Worm (Caenorhabditis elegans) whole organism, L2 larva: ENCODE data around the gene ZK1058.9.

Source experiments
- C34F6.9 ChIP-seq: fragments of 150-350 bp; optimal IDR thresholded peaks from 2 replicates; lab custom pipeline; 2014; ENCODE audit warnings: missing biosample characterization, missing genetic modification characterization
- F13H6.1 ChIP-seq: sonication (generic microtip); optimal IDR thresholded peaks from 2 replicates; lab custom pipeline; 2016; ENCODE audit warnings: missing genetic modification characterization, missing compliant biosample characterization
- R02D3.7 ChIP-seq: fragments of 150-350 bp; optimal IDR thresholded peaks from 2 replicates; lab custom pipeline; 2014; ENCODE audit warnings: missing biosample characterization, missing genetic modification characterization
- ZK546.5 ChIP-seq: sonication (generic microtip); optimal IDR thresholded peaks from 2 replicates; lab custom pipeline; 2017; ENCODE audit warnings: missing biosample characterization, missing genetic modification characterization
- alr-1 ChIP-seq: fragments of 150-350 bp; optimal IDR thresholded peaks from 2 replicates; lab custom pipeline; 2014; ENCODE audit warnings: missing biosample characterization, missing genetic modification characterization
- aly-2 ChIP-seq: fragments of 150-350 bp; optimal IDR thresholded peaks from 2 replicates; lab custom pipeline; 2014; ENCODE audit warnings: missing biosample characterization, missing genetic modification characterization
- ama-1 ChIP-seq: fragments of 150-350 bp; optimal IDR thresholded peaks from 2 replicates; lab custom pipeline; 2018; ENCODE audit warnings: inconsistent platforms
- blmp-1 ChIP-seq: sonication (generic microtip); optimal IDR thresholded peaks from 2 replicates; lab custom pipeline; 2017; ENCODE audit warnings: missing genetic modification characterization, mild to moderate bottlenecking, missing compliant biosample characterization, antibody characterized with exemption, moderate library complexity; ENCODE audit not compliant: insufficient read depth
- ceh-16 ChIP-seq: fragments of 150-350 bp; optimal IDR thresholded peaks from 2 replicates; lab custom pipeline; 2014; ENCODE audit warnings: missing biosample characterization, missing genetic modification characterization
- ceh-82 ChIP-seq: fragments of 150-350 bp; optimal IDR thresholded peaks from 2 replicates; lab custom pipeline; 2014; ENCODE audit warnings: missing biosample characterization, missing genetic modification characterization
- crh-2 ChIP-seq: sonication (generic microtip); optimal IDR thresholded peaks from 2 replicates; lab custom pipeline; 2017; ENCODE audit warnings: missing biosample characterization, missing genetic modification characterization
- dmd-4 ChIP-seq: sonication (generic microtip); optimal IDR thresholded peaks from 2 replicates; lab custom pipeline; 2017; ENCODE audit warnings: missing biosample characterization, missing genetic modification characterization
- egl-27 ChIP-seq: sonication (generic microtip); optimal IDR thresholded peaks from 3 replicates; lab custom pipeline; 2017; ENCODE audit warnings: missing biosample characterization, missing genetic modification reagents, missing genetic modification characterization
- elt-1 ChIP-seq: fragments of 150-350 bp; optimal IDR thresholded peaks from 2 replicates; lab custom pipeline; 2014; ENCODE audit warnings: missing biosample characterization, missing genetic modification characterization
- fos-1 ChIP-seq: fragments of 150-350 bp; optimal IDR thresholded peaks from 2 replicates; lab custom pipeline; 2014; ENCODE audit warnings: missing biosample characterization, missing genetic modification characterization
- gmeb-1 ChIP-seq: fragments of 150-350 bp; optimal IDR thresholded peaks from 2 replicates; lab custom pipeline; 2014; ENCODE audit warnings: missing biosample characterization, missing genetic modification characterization
- mab-5 ChIP-seq: fragments of 150-350 bp; optimal IDR thresholded peaks from 2 replicates; lab custom pipeline; 2014; ENCODE audit warnings: missing biosample characterization, missing genetic modification characterization
- nhr-10 ChIP-seq: sonication (generic microtip); optimal IDR thresholded peaks from 2 replicates; lab custom pipeline; 2017; ENCODE audit warnings: missing biosample characterization, missing genetic modification characterization
- nhr-11 ChIP-seq: fragments of 150-350 bp; optimal IDR thresholded peaks from 2 replicates; lab custom pipeline; 2014; ENCODE audit warnings: missing biosample characterization, missing genetic modification characterization
- nhr-129 ChIP-seq: fragments of 150-350 bp; optimal IDR thresholded peaks from 2 replicates; lab custom pipeline; 2014; ENCODE audit warnings: missing biosample characterization, missing genetic modification characterization
- nhr-25 ChIP-seq: fragments of 150-350 bp; sonication (generic microtip); optimal IDR thresholded peaks from 3 replicates; lab custom pipeline; 2014; ENCODE audit warnings: missing biosample characterization, missing genetic modification characterization
- nhr-6 ChIP-seq: fragments of 150-350 bp; optimal IDR thresholded peaks from 2 replicates; lab custom pipeline; 2014; ENCODE audit warnings: missing biosample characterization, missing genetic modification characterization
- sem-4 ChIP-seq: fragments of 150-350 bp; optimal IDR thresholded peaks from 2 replicates; lab custom pipeline; 2014; ENCODE audit warnings: missing biosample characterization, missing genetic modification reagents, missing genetic modification characterization
- skn-1 ChIP-seq: sonication (generic microtip); optimal IDR thresholded peaks from 2 replicates; lab custom pipeline; 2017; ENCODE audit warnings: missing biosample characterization, missing genetic modification characterization
- sma-3 ChIP-seq: sonication (generic microtip); optimal IDR thresholded peaks from 2 replicates; lab custom pipeline; 2016; ENCODE audit warnings: missing genetic modification reagents, missing genetic modification characterization, missing compliant biosample characterization
- sma-9 ChIP-seq, 2 experiments: fragments of 150-350 bp in 1 of 2; sonication (generic microtip) in 1 of 2; optimal IDR thresholded peaks; 2 replicates each; lab custom pipeline; 2014 to 2016; ENCODE audit warnings: missing genetic modification characterization in 2 of 2, mild to moderate bottlenecking in 1 of 2, missing biosample characterization in 1 of 2, missing compliant biosample characterization in 1 of 2, missing genetic modification reagents in 1 of 2, moderate library complexity in 1 of 2
- snpc-4 ChIP-seq: fragments of 150-350 bp; optimal IDR thresholded peaks from 2 replicates; lab custom pipeline; 2014; ENCODE audit warnings: missing biosample characterization, missing genetic modification characterization
- unc-39 ChIP-seq: fragments of 150-350 bp; optimal IDR thresholded peaks from 2 replicates; lab custom pipeline; 2014; ENCODE audit warnings: missing biosample characterization, missing genetic modification characterization
- unc-62 ChIP-seq: fragments of 150-350 bp; optimal IDR thresholded peaks from 2 replicates; lab custom pipeline; 2014; ENCODE audit warnings: missing biosample characterization, missing genetic modification reagents, missing genetic modification characterization
- zag-1 ChIP-seq: fragments of 150-350 bp; optimal IDR thresholded peaks from 2 replicates; lab custom pipeline; 2014; ENCODE audit warnings: missing biosample characterization, missing genetic modification characterization
- ztf-1 ChIP-seq: fragments of 200-800 bp; sonication (Bioruptor generic); conservative IDR thresholded peaks from 2 replicates; pipeline ENCODE4 v1.3.6; 2022; ENCODE audit warnings: missing genetic modification characterization, missing compliant biosample characterization
- ztf-11 ChIP-seq: sonication (generic microtip); optimal IDR thresholded peaks from 2 replicates; lab custom pipeline; 2017; ENCODE audit warnings: missing biosample characterization, missing genetic modification characterization
- ztf-4 ChIP-seq: fragments of 150-350 bp; optimal IDR thresholded peaks from 2 replicates; lab custom pipeline; 2014; ENCODE audit warnings: missing biosample characterization, missing genetic modification characterization

ZK1058.9 gene

ce11 chrIII:3966143-3966542 lies 40.1 kb upstream of the ZK1058.9 start:
- TF ChIP-seq ztf-4 (tag; lab: Kevin White, UChicago) (no peak), crh-2 (tag; lab: Kevin White, UChicago) (no peak), sma-3 (no peak), dmd-4 (tag; lab: Kevin White, UChicago) (no peak), sem-4 (no peak), elt-1 (tag; lab: Kevin White, UChicago) (no peak), ceh-16 (no peak), ceh-82 (tag; lab: Kevin White, UChicago) (no peak), R02D3.7 (tag; lab: Kevin White, UChicago) (no peak), skn-1 (tag; lab: Kevin White, UChicago) (no peak), snpc-4 (tag; lab: Kevin White, UChicago) (no peak), mab-5 (no peak), zag-1 (tag; lab: Kevin White, UChicago) (no peak), nhr-6 (no peak), egl-27 (tag; lab: Kevin White, UChicago) (no peak), F13H6.1 (no peak), fos-1 (no peak), ztf-11 (tag; lab: Kevin White, UChicago) (no peak), nhr-10 (tag; lab: Kevin White, UChicago) (no peak)

- TF ChIP-seq unc-39 (tag; lab: Kevin White, UChicago) (no peak), crh-2 (tag; lab: Kevin White, UChicago) (no peak)
These were observed 38.2 kb upstream of the ZK1058.9 start, which contains the start of gene R10E9.2 for ce11 chrIII:3964237-3964636. Gene R10E9.2, minus strand, starts transcription at chrIII:3964337.

ce11 chrIII:3959987-3960386 lies 34.0 kb upstream of the ZK1058.9 start, which contains the start of gene R10E9.3:
Gene R10E9.3, plus strand, starts transcription at chrIII:3960221.
- TF ChIP-seq unc-62 (GFP tag; lab: Kevin White, UChicago) (no peak), fos-1 (peak; percentile 46), mab-5 (no peak), aly-2 (tag; lab: Kevin White, UChicago) (no peak), alr-1 (tag; lab: Kevin White, UChicago) (no peak)

ce11 chrIII:3959206-3959605 lies 33.2 kb upstream of the ZK1058.9 start:
- TF ChIP-seq ztf-4 (tag; lab: Kevin White, UChicago) (no peak), blmp-1 (peak; percentile 84)
- TF ChIP-seq, all 48 proteins: peak for 1

- TF ChIP-seq alr-1 (tag; lab: Kevin White, UChicago) (no peak), ama-1 (lab: Kevin White, UChicago) (peak; percentile 22), F13H6.1 (no peak), egl-27 (tag; lab: Kevin White, UChicago) (no peak)
These were observed 31.8 kb upstream of the ZK1058.9 start for ce11 chrIII:3957850-3958249.

- TF ChIP-seq C34F6.9 (tag; lab: Kevin White, UChicago) (no peak), snpc-4 (tag; lab: Kevin White, UChicago) (peak; percentile 33)
These were observed 31.2 kb upstream of the ZK1058.9 start for ce11 chrIII:3957119-3957739.

- TF ChIP-seq nhr-25 (tag; lab: Kevin White, UChicago): no peak
- no peak for TF ChIP-seq nhr-6
- TF ChIP-seq skn-1 (tag; lab: Kevin White, UChicago): no peak
- TF ChIP-seq ZK546.5 (tag; lab: Kevin White, UChicago): no peak
- TF ChIP-seq nhr-11 (tag; lab: Kevin White, UChicago): no peak
- TF ChIP-seq nhr-129 (tag; lab: Kevin White, UChicago): no peak
- TF ChIP-seq sma-9 (GFP tag; optimal IDR thresholded peaks at IDR 0.05; lab: Kevin White, UChicago): no peak
- no peak for TF ChIP-seq sma-9 (tag; optimal IDR thresholded peaks at IDR 0.05; lab: Kevin White, UChicago)
- TF ChIP-seq fos-1: no peak
- TF ChIP-seq ztf-1 (GFP tag; lab: Robert Waterston, UW): no peak
- TF ChIP-seq snpc-4 (tag; lab: Kevin White, UChicago): no peak
- TF ChIP-seq ama-1 (lab: Kevin White, UChicago): no peak
- TF ChIP-seq gmeb-1 (tag; lab: Kevin White, UChicago): no peak
These were observed 30.3 kb upstream of the ZK1058.9 start, which contains the start of gene F37A8.5 for ce11 chrIII:3956293-3956692. Gene F37A8.5, plus strand, starts transcription at chrIII:3956624.
